Worm (Caenorhabditis elegans) whole organism, young adult: ENCODE measurements around the gene col-171.

Experiments
- B0019.2 ChIP-seq: fragments of 200-800 bp; sonication (Bioruptor generic); conservative IDR thresholded peaks from 2 replicates; pipeline ENCODE4 v1.3.6; 2022; ENCODE audit warnings: missing genetic modification reagents, missing genetic modification characterization, missing compliant biosample characterization
- B0035.1 ChIP-seq: sonication (generic microtip); optimal IDR thresholded peaks from 2 replicates; lab custom pipeline; 2016; ENCODE audit warnings: missing genetic modification characterization, mild to moderate bottlenecking, missing compliant biosample characterization, missing genotype, missing genetic modification reagents
- B0336.3 ChIP-seq: fragments of 200-800 bp; sonication (Bioruptor generic); IDR thresholded peaks from 2 replicates; pipeline ENCODE4 v1.3.6; 2022; ENCODE audit warnings: missing genetic modification characterization, missing compliant biosample characterization
- C06A6.2 ChIP-seq: fragments of 200-800 bp; sonication (Bioruptor generic); conservative IDR thresholded peaks from 2 replicates; pipeline ENCODE4 v1.3.6; 2022; ENCODE audit warnings: missing genetic modification characterization, missing compliant biosample characterization
- C17E4.6 ChIP-seq: fragments of 200-800 bp; sonication (Bioruptor generic); IDR thresholded peaks from 2 replicates; pipeline ENCODE4 v1.3.6; 2022; ENCODE audit warnings: missing genetic modification reagents, missing genetic modification characterization, missing compliant biosample characterization
- D2030.7 ChIP-seq: fragments of 200-800 bp; sonication (Bioruptor generic); IDR thresholded peaks from 2 replicates; pipeline ENCODE4 v1.3.6; 2022; ENCODE audit warnings: missing genetic modification reagents, missing genetic modification characterization, missing compliant biosample characterization
- F22D6.2 ChIP-seq: sonication (generic microtip); optimal IDR thresholded peaks from 2 replicates; lab custom pipeline; 2016; ENCODE audit warnings: mild to moderate bottlenecking, missing genetic modification characterization, missing compliant biosample characterization
- F37B4.10 ChIP-seq: fragments of 200-800 bp; sonication (Bioruptor generic); IDR thresholded peaks from 2 replicates; pipeline ENCODE4 v1.3.6; 2022; ENCODE audit warnings: missing genetic modification characterization, missing compliant biosample characterization
- F55B11.4 ChIP-seq: sonication (generic microtip); optimal IDR thresholded peaks from 2 replicates; lab custom pipeline; 2016; ENCODE audit warnings: missing compliant biosample characterization, missing genetic modification characterization, borderline replicate concordance; ENCODE audit not compliant: insufficient read depth
- K11D2.4 ChIP-seq: fragments of 200-800 bp; sonication (Bioruptor generic); IDR thresholded peaks from 2 replicates; pipeline ENCODE4 v1.3.6; 2022; ENCODE audit warnings: missing genetic modification reagents, missing genetic modification characterization, missing compliant biosample characterization
- K12H6.12 ChIP-seq: fragments of 200-800 bp; sonication (Bioruptor generic); optimal IDR thresholded peaks from 2 replicates; lab custom pipeline; 2018; ENCODE audit warnings: mild to moderate bottlenecking, missing genetic modification characterization, missing compliant biosample characterization
- T26A5.8 ChIP-seq: sonication (generic microtip); optimal IDR thresholded peaks from 2 replicates; lab custom pipeline; 2016; ENCODE audit warnings: missing genetic modification characterization, missing compliant biosample characterization
- Y79H2A.3 ChIP-seq: fragments of 200-800 bp; sonication (Bioruptor generic); conservative IDR thresholded peaks from 2 replicates; pipeline ENCODE4 v1.3.6; 2022; ENCODE audit warnings: missing genetic modification reagents, missing genetic modification characterization, missing compliant biosample characterization
- akir-1 ChIP-seq: fragments of 200-800 bp; sonication (Bioruptor generic); optimal IDR thresholded peaks from 2 replicates; lab custom pipeline; 2018; ENCODE audit warnings: mild to moderate bottlenecking, missing genetic modification characterization, moderate library complexity, missing compliant biosample characterization
- aptf-2 ChIP-seq: fragments of 200-800 bp; sonication (Bioruptor generic); conservative IDR thresholded peaks from 2 replicates; pipeline ENCODE4 v1.3.6; 2022; ENCODE audit warnings: missing genetic modification reagents, missing genetic modification characterization, missing compliant biosample characterization
- aptf-3 ChIP-seq: fragments of 200-800 bp; sonication (Bioruptor generic); IDR thresholded peaks from 2 replicates; pipeline ENCODE4 v1.3.6; 2022; ENCODE audit warnings: missing genetic modification characterization, missing compliant biosample characterization
- atf-7 ChIP-seq: sonication (generic microtip); optimal IDR thresholded peaks from 2 replicates; lab custom pipeline; 2017; ENCODE audit warnings: mild to moderate bottlenecking, missing genetic modification characterization, missing compliant biosample characterization
- attf-3 ChIP-seq: fragments of 200-800 bp; sonication (Bioruptor generic); conservative IDR thresholded peaks from 2 replicates; pipeline ENCODE4 v1.3.6; 2022; ENCODE audit warnings: missing genetic modification reagents, missing genetic modification characterization, missing compliant biosample characterization
- attf-6 ChIP-seq: fragments of 200-800 bp; sonication (Bioruptor generic); IDR thresholded peaks from 2 replicates; pipeline ENCODE4 v1.3.6; 2022; ENCODE audit warnings: missing genetic modification reagents, missing genetic modification characterization, missing compliant biosample characterization
- ccch-3 ChIP-seq: fragments of 200-800 bp; sonication (Bioruptor generic); optimal IDR thresholded peaks from 2 replicates; lab custom pipeline; 2018; ENCODE audit warnings: mild to moderate bottlenecking, missing genetic modification characterization, missing compliant biosample characterization
- cebp-2 ChIP-seq: fragments of 200-800 bp; sonication (Bioruptor generic); IDR thresholded peaks from 2 replicates; pipeline ENCODE4 v1.3.6; 2022; ENCODE audit warnings: missing genetic modification characterization, missing compliant biosample characterization
- egl-44 ChIP-seq: fragments of 200-800 bp; sonication (Bioruptor generic); IDR thresholded peaks from 2 replicates; pipeline ENCODE4 v1.3.6; 2022; ENCODE audit warnings: missing genetic modification reagents, missing genetic modification characterization, missing compliant biosample characterization
- ekl-4 ChIP-seq: fragments of 200-800 bp; sonication (Bioruptor generic); IDR thresholded peaks from 2 replicates; pipeline ENCODE4 v1.3.6; 2022; ENCODE audit warnings: missing genetic modification reagents, missing genetic modification characterization, missing compliant biosample characterization
- hlh-26 ChIP-seq: fragments of 200-800 bp; sonication (Bioruptor generic); conservative IDR thresholded peaks from 2 replicates; pipeline ENCODE4 v1.3.6; 2022; ENCODE audit warnings: missing genetic modification reagents, missing genetic modification characterization, missing compliant biosample characterization
- lin-26 ChIP-seq: fragments of 200-800 bp; sonication (Bioruptor generic); IDR thresholded peaks from 2 replicates; pipeline ENCODE4 v1.3.6; 2022; ENCODE audit warnings: missing genetic modification reagents, missing genetic modification characterization, missing compliant biosample characterization
- lin-35 ChIP-seq, 3 experiments: fragments of 150-350 bp in 2 of 3; sonication (generic microtip) in 1 of 3; optimal IDR thresholded peaks; 2 replicates each; lab custom pipeline; 2014 to 2018; ENCODE audit warnings: missing biosample characterization in 3 of 3, missing genetic modification characterization in 3 of 3, missing genetic modification reagents in 3 of 3
- lin-40 ChIP-seq: sonication (generic microtip); optimal IDR thresholded peaks from 2 replicates; lab custom pipeline; 2016; ENCODE audit warnings: missing genetic modification characterization, mild to moderate bottlenecking, missing compliant biosample characterization, missing genotype, missing genetic modification reagents
- lir-1 ChIP-seq: fragments of 200-800 bp; sonication (Bioruptor generic); conservative IDR thresholded peaks from 2 replicates; pipeline ENCODE4 v1.3.6; 2022; ENCODE audit warnings: missing genetic modification reagents, missing genetic modification characterization, missing compliant biosample characterization
- mcd-1 ChIP-seq: fragments of 200-800 bp; sonication (Bioruptor generic); IDR thresholded peaks from 2 replicates; pipeline ENCODE4 v1.3.6; 2022; ENCODE audit warnings: missing genetic modification reagents, missing genetic modification characterization, missing compliant biosample characterization
- mel-28 ChIP-seq: sonication (generic microtip); optimal IDR thresholded peaks from 2 replicates; lab custom pipeline; 2016; ENCODE audit warnings: borderline replicate concordance, mild to moderate bottlenecking, missing genetic modification characterization, missing compliant biosample characterization
- mes-4 ChIP-seq: sonication (generic microtip); optimal IDR thresholded peaks from 2 replicates; lab custom pipeline; 2016; ENCODE audit warnings: missing genotype, missing genetic modification characterization, missing compliant biosample characterization
- nfyb-1 ChIP-seq: fragments of 200-800 bp; sonication (Bioruptor generic); IDR thresholded peaks from 2 replicates; pipeline ENCODE4 v1.3.6; 2022; ENCODE audit warnings: missing genetic modification reagents, missing genetic modification characterization, missing compliant biosample characterization
- nhr-120 ChIP-seq: fragments of 200-800 bp; sonication (Bioruptor generic); IDR thresholded peaks from 2 replicates; pipeline ENCODE4 v1.3.6; 2022; ENCODE audit warnings: missing genetic modification characterization, missing compliant biosample characterization
- nhr-179 ChIP-seq: sonication (generic microtip); optimal IDR thresholded peaks from 2 replicates; lab custom pipeline; 2016; ENCODE audit warnings: mild to moderate bottlenecking, missing genetic modification characterization, missing compliant biosample characterization
- nhr-80 ChIP-seq: sonication (generic microtip); optimal IDR thresholded peaks from 2 replicates; lab custom pipeline; 2016; ENCODE audit warnings: missing genetic modification characterization, missing compliant biosample characterization
- pbrm-1 ChIP-seq: fragments of 200-800 bp; sonication (Bioruptor generic); IDR thresholded peaks from 2 replicates; pipeline ENCODE4 v1.3.6; 2022; ENCODE audit warnings: missing genetic modification reagents, missing genetic modification characterization, missing compliant biosample characterization
- rec-8 ChIP-seq, 2 experiments: sonication (generic microtip); optimal IDR thresholded peaks; 2 replicates each; lab custom pipeline; 2016; ENCODE audit warnings: mild to moderate bottlenecking in 2 of 2, missing genetic modification characterization in 2 of 2, missing genetic modification reagents in 2 of 2, missing genotype in 2 of 2, missing biosample characterization in 1 of 2, missing compliant biosample characterization in 1 of 2, moderate library complexity in 1 of 2
- rpc-1 ChIP-seq, 2 experiments: fragments of 150-350 bp in 1 of 2; sonication (generic microtip) in 1 of 2; optimal IDR thresholded peaks; 2 replicates each; lab custom pipeline; 2014 to 2018; ENCODE audit warnings: missing biosample characterization in 1 of 2, missing genetic modification characterization in 1 of 2, missing genetic modification reagents in 1 of 2, missing genotype in 1 of 2
- snpc-1.3 ChIP-seq: sonication (generic microtip); optimal IDR thresholded peaks from 2 replicates; lab custom pipeline; 2017; ENCODE audit warnings: missing genetic modification characterization, mild to moderate bottlenecking, missing compliant biosample characterization, antibody characterized with exemption, moderate library complexity, missing genotype, missing genetic modification reagents; ENCODE audit not compliant: insufficient read depth
- snpc-3.4 ChIP-seq: sonication (generic microtip); optimal IDR thresholded peaks from 2 replicates; lab custom pipeline; 2017; ENCODE audit warnings: missing genetic modification characterization, mild to moderate bottlenecking, missing compliant biosample characterization, antibody characterized with exemption, moderate library complexity, missing genotype, missing genetic modification reagents
- sptf-2 ChIP-seq: fragments of 200-800 bp; sonication (Bioruptor generic); optimal IDR thresholded peaks from 2 replicates; lab custom pipeline; 2018; ENCODE audit warnings: mild to moderate bottlenecking, missing genetic modification characterization, missing compliant biosample characterization
- tbp1 ChIP-seq: fragments of 200-800 bp; sonication (Bioruptor generic); optimal IDR thresholded peaks from 2 replicates; lab custom pipeline; 2018; ENCODE audit warnings: mild to moderate bottlenecking, missing genetic modification characterization, missing compliant biosample characterization
- ztf-18 ChIP-seq: sonication (generic microtip); optimal IDR thresholded peaks from 2 replicates; lab custom pipeline; 2016; ENCODE audit warnings: missing genotype, mild to moderate bottlenecking, missing genetic modification characterization, missing compliant biosample characterization
- ztf-22 ChIP-seq: fragments of 200-800 bp; sonication (Bioruptor generic); optimal IDR thresholded peaks from 2 replicates; lab custom pipeline; 2018; ENCODE audit warnings: mild to moderate bottlenecking, missing genetic modification characterization, moderate library complexity, missing compliant biosample characterization
- ztf-28 ChIP-seq: fragments of 200-800 bp; sonication (Bioruptor generic); IDR thresholded peaks from 2 replicates; pipeline ENCODE4 v1.3.6; 2022; ENCODE audit warnings: missing genetic modification reagents, missing genetic modification characterization, missing compliant biosample characterization
- ztf-6 ChIP-seq: fragments of 200-800 bp; sonication (Bioruptor generic); IDR thresholded peaks from 2 replicates; pipeline ENCODE4 v1.3.6; 2022; ENCODE audit warnings: missing genetic modification reagents, missing genetic modification characterization, missing compliant biosample characterization

Gene col-171

DNA sequence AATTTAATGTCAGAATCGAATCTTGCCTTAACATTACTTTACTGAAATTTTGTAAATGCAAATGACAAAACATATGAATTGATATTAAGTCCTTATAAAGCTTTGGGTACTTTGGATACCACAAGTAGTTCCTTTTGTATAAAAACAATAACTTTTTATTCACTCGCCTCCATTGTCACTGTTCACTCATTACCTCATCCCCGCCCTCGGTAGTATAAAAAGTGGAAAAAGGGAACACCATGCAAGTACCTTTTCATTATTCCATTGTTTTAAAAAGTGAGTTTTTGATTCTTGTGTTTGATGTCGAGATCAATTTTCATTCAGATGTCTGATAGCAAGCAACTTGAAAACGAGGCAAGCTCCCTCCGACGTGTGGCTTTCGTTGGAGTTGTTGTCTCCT lies at the start of gene col-171:
TSS of gene col-171 (plus strand) at position 301 of the 400 bp plus-strand sequence.
- no peak for TF ChIP-seq ztf-18 (tag; lab: Kevin White, UChicago)
- no peak for TF ChIP-seq pbrm-1 (GFP tag; lab: Robert Waterston, UW)
- TF ChIP-seq C06A6.2 (GFP tag; lab: Robert Waterston, UW), result no peak
- TF ChIP-seq hlh-26 (GFP tag; lab: Robert Waterston, UW), result no peak
- no peak for TF ChIP-seq lin-26 (GFP tag; lab: Robert Waterston, UW)
- TF ChIP-seq Y79H2A.3 (GFP tag; lab: Robert Waterston, UW), result no peak
- TF ChIP-seq attf-6 (GFP tag; lab: Robert Waterston, UW), result no peak
- TF ChIP-seq B0019.2 (GFP tag; lab: Robert Waterston, UW), result no peak
- no peak for TF ChIP-seq snpc-1.3 (tag; lab: Kevin White, UChicago)
- no peak for TF ChIP-seq lin-40 (tag; lab: Kevin White, UChicago)
- no peak for TF ChIP-seq nhr-179
- TF ChIP-seq C17E4.6 (GFP tag; lab: Robert Waterston, UW), result no peak
- no peak for TF ChIP-seq nhr-80 (tag; lab: Kevin White, UChicago)

DNA sequence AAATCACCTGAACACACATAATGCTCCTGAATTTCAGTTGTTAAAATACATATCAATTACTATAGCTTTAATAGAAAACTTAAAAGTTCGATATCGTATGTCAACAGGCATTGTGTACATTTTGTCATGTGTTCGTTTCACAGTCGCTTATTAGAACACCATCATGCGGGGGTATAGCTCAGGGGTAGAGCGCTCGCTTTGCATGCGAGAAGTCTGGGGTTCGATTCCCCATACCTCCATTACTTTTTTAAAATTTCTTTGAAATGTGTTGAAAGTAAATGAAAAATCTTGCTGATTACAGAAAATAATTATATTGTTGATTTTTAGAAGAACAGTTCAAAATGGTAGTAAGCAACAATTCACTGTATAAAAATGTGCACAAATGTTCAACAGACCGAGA lies 47.9 kb upstream of the col-171 start:
- TF ChIP-seq F22D6.2, result no peak
- TF ChIP-seq ztf-28, result 0 out of 2 replicates have a peak, but pooled peaks have one; percentile 63
- no peak for TF ChIP-seq F37B4.10 (GFP tag; lab: Robert Waterston, UW)
- TF ChIP-seq B0336.3 (GFP tag; lab: Robert Waterston, UW), result no peak; the same call in 1 of the 2 replicates
- TF ChIP-seq pbrm-1 (GFP tag; lab: Robert Waterston, UW), result peak; percentile 76
- peak; percentile 72 for TF ChIP-seq D2030.7 (GFP tag; lab: Robert Waterston, UW)
- peak; percentile 82 for TF ChIP-seq snpc-3.4
- TF ChIP-seq B0035.1, result peak; percentile 37
- peak; percentile 54 for TF ChIP-seq T26A5.8 (tag; lab: Kevin White, UChicago)
- TF ChIP-seq rpc-1 (optimal IDR thresholded peaks at IDR 0.05; lab: Kevin White, UChicago), result peak; percentile 97
- peak; percentile 100 for TF ChIP-seq rpc-1 (tag; optimal IDR thresholded peaks at IDR 0.05; lab: Kevin White, UChicago)
- TF ChIP-seq ccch-3 (GFP tag; lab: Kevin White, UChicago), result no peak
- no peak for TF ChIP-seq K12H6.12 (tag; lab: Kevin White, UChicago)
- no peak for TF ChIP-seq attf-3 (GFP tag; lab: Robert Waterston, UW)
- TF ChIP-seq nhr-80 (tag; lab: Kevin White, UChicago), result peak; percentile 32
- TF ChIP-seq ekl-4, result peak; percentile 80
- peak; percentile 43 for TF ChIP-seq mes-4 (tag; lab: Kevin White, UChicago)
- no peak for TF ChIP-seq ztf-6 (GFP tag; lab: Robert Waterston, UW)
- TF ChIP-seq nhr-120, result no peak
- no peak for TF ChIP-seq mel-28 (tag; lab: Kevin White, UChicago)
- peak; percentile 75 for TF ChIP-seq sptf-2 (GFP tag; lab: Kevin White, UChicago)
- 0 out of 2 replicates have a peak, but pooled peaks have one; percentile 24 for TF ChIP-seq aptf-3 (GFP tag; lab: Robert Waterston, UW)
- no peak; the same call in 1 of the 2 replicates for TF ChIP-seq mcd-1
- peak; percentile 61 to 72 for TF ChIP-seq rec-8 (tag; optimal IDR thresholded peaks at IDR 0.05; lab: Kevin White, UChicago)
- TF ChIP-seq lin-35 (GFP tag; optimal IDR thresholded peaks at IDR 0.05; lab: Kevin White, UChicago), result peak in 1 of 3 experiments; percentile 46
- no peak for TF ChIP-seq K11D2.4
- 0 out of 2 replicates have a peak, but pooled peaks have one; percentile 88 for TF ChIP-seq cebp-2 (GFP tag; lab: Robert Waterston, UW)
- no peak for TF ChIP-seq ztf-22 (GFP tag; lab: Kevin White, UChicago)
- TF ChIP-seq aptf-2 (GFP tag; lab: Robert Waterston, UW), result no peak
- peak; percentile 59 for TF ChIP-seq atf-7 (tag; lab: Kevin White, UChicago)
- TF ChIP-seq akir-1 (GFP tag; lab: Kevin White, UChicago), result peak; percentile 2
- TF ChIP-seq egl-44 (GFP tag; lab: Robert Waterston, UW), result peak; percentile 86; the same call in 1 of the 2 replicates
- TF ChIP-seq lir-1 (GFP tag; lab: Robert Waterston, UW), result no peak
- no peak for TF ChIP-seq F55B11.4 (tag; lab: Kevin White, UChicago)
- peak; percentile 92 for TF ChIP-seq tbp1 (GFP tag; lab: Kevin White, UChicago)
- peak; percentile 79 for TF ChIP-seq nfyb-1 (GFP tag; lab: Robert Waterston, UW)
